Worm (Caenorhabditis elegans) whole organism, L2 larva: ENCODE data around the gene F42A10.7.

Experiments
- ceh-82 ChIP-seq: fragments of 150-350 bp; optimal IDR thresholded peaks from 2 replicates; lab custom pipeline; 2014; ENCODE audit warnings: missing biosample characterization, missing genetic modification characterization
- gmeb-1 ChIP-seq: fragments of 150-350 bp; optimal IDR thresholded peaks from 2 replicates; lab custom pipeline; 2014; ENCODE audit warnings: missing biosample characterization, missing genetic modification characterization
- mab-5 ChIP-seq: fragments of 150-350 bp; optimal IDR thresholded peaks from 2 replicates; lab custom pipeline; 2014; ENCODE audit warnings: missing biosample characterization, missing genetic modification characterization
- nhr-11 ChIP-seq: fragments of 150-350 bp; optimal IDR thresholded peaks from 2 replicates; lab custom pipeline; 2014; ENCODE audit warnings: missing biosample characterization, missing genetic modification characterization
- nhr-237 ChIP-seq: fragments of 150-350 bp; optimal IDR thresholded peaks from 2 replicates; lab custom pipeline; 2014; ENCODE audit warnings: missing biosample characterization, missing genetic modification characterization
- unc-39 ChIP-seq: fragments of 150-350 bp; optimal IDR thresholded peaks from 2 replicates; lab custom pipeline; 2014; ENCODE audit warnings: missing biosample characterization, missing genetic modification characterization
- unc-55 ChIP-seq: fragments of 150-350 bp; sonication (generic microtip); optimal IDR thresholded peaks from 3 replicates; lab custom pipeline; 2014; ENCODE audit warnings: missing biosample characterization, missing genetic modification reagents, missing genetic modification characterization

- TF ChIP-seq nhr-237 (no peak), nhr-11 (no peak), mab-5 (tag; lab: Kevin White, UChicago) (no peak), ceh-82 (tag; lab: Kevin White, UChicago) (no peak), unc-39 (no peak), unc-55 (no peak), gmeb-1 (tag; lab: Kevin White, UChicago) (peak; percentile 36)
These were observed 1.8 kb upstream of the F42A10.7 start for ce11 chrIII:6180294-6180693.
